Fruit fly (Drosophila melanogaster) whole organism, embryonic: Measurements from ENCODE around the gene Neto.

ENCODE experiments used
- Atf6 ChIP-seq: fragments of 200-800 bp; sonication (Bioruptor generic); IDR thresholded peaks from 2 replicates; pipeline ENCODE4 v1.3.6; 2022; ENCODE audit warnings: missing biosample characterization, missing genetic modification characterization
- CG10267 ChIP-seq: fragments of 200-800 bp; sonication (Bioruptor generic); optimal IDR thresholded peaks from 2 replicates; lab custom pipeline; 2018; ENCODE audit warnings: missing biosample characterization, mild to moderate bottlenecking, missing genetic modification characterization, moderate library complexity
- CG10979 ChIP-seq: fragments of 200-800 bp; sonication (Bioruptor generic); optimal IDR thresholded peaks from 2 replicates; lab custom pipeline; 2018; ENCODE audit warnings: missing biosample characterization, mild to moderate bottlenecking, missing genetic modification characterization, moderate library complexity
- CG12071 ChIP-seq: fragments of 200-800 bp; sonication (Bioruptor generic); optimal IDR thresholded peaks from 3 replicates; lab custom pipeline; 2018; ENCODE audit warnings: missing biosample characterization, mild to moderate bottlenecking, missing genetic modification characterization
- CG12155 ChIP-seq: fragments of 200-800 bp; sonication (Bioruptor generic); optimal IDR thresholded peaks from 3 replicates; lab custom pipeline; 2016; ENCODE audit warnings: missing biosample characterization, missing genetic modification characterization
- CG13894 ChIP-seq: fragments of 200-800 bp; sonication (Bioruptor generic); optimal IDR thresholded peaks from 3 replicates; lab custom pipeline; 2018; ENCODE audit warnings: missing biosample characterization, mild to moderate bottlenecking, missing genetic modification characterization, moderate library complexity
- CG14667 ChIP-seq: fragments of 200-800 bp; sonication (Bioruptor generic); IDR thresholded peaks from 2 replicates; pipeline ENCODE4 v1.3.6; 2022; ENCODE audit warnings: missing biosample characterization, missing genetic modification characterization
- CG17361 ChIP-seq: fragments of 200-800 bp; sonication (Bioruptor generic); IDR thresholded peaks from 3 replicates; pipeline ENCODE4 v1.3.6; 2022; ENCODE audit warnings: missing biosample characterization, missing genetic modification characterization
- CG17385 ChIP-seq: fragments of 200-800 bp; sonication (Bioruptor generic); optimal IDR thresholded peaks from 3 replicates; lab custom pipeline; 2018; ENCODE audit warnings: missing biosample characterization, mild to moderate bottlenecking, missing genetic modification characterization
- CG2129 ChIP-seq: fragments of 200-800 bp; sonication (Bioruptor generic); IDR thresholded peaks from 2 replicates; pipeline ENCODE4 v1.3.6; 2022; ENCODE audit warnings: missing biosample characterization, missing genetic modification characterization; ENCODE audit not compliant: partially characterized antibody
- CG2712 ChIP-seq: fragments of 200-800 bp; optimal IDR thresholded peaks from 3 replicates; lab custom pipeline; 2019; ENCODE audit warnings: missing biosample characterization, mild to moderate bottlenecking, missing genetic modification characterization, moderate library complexity
- CG31224 ChIP-seq: fragments of 200-800 bp; sonication (Bioruptor generic); IDR thresholded peaks from 2 replicates; pipeline ENCODE4 v1.3.6; 2022; ENCODE audit warnings: missing biosample characterization, missing genetic modification characterization
- CG42726 ChIP-seq: fragments of 200-800 bp; sonication (Bioruptor generic); IDR thresholded peaks from 2 replicates; pipeline ENCODE4 v1.3.6; 2022; ENCODE audit warnings: missing biosample characterization, missing genetic modification characterization; ENCODE audit not compliant: partially characterized antibody
- CG6175 ChIP-seq: fragments of 200-800 bp; sonication (Bioruptor generic); IDR thresholded peaks from 3 replicates; pipeline ENCODE4 v1.3.6; 2022; ENCODE audit warnings: missing biosample characterization, missing genetic modification characterization
- CG6254 ChIP-seq: fragments of 200-800 bp; sonication (Bioruptor generic); optimal IDR thresholded peaks from 3 replicates; lab custom pipeline; 2017; ENCODE audit warnings: mild to moderate bottlenecking, missing biosample characterization, missing genetic modification reagents, missing genetic modification characterization
- CG6654 ChIP-seq: fragments of 200-800 bp; sonication (Bioruptor generic); optimal IDR thresholded peaks from 2 replicates; lab custom pipeline; 2017; ENCODE audit warnings: missing biosample characterization, mild to moderate bottlenecking, missing genetic modification characterization
- CG8290 ChIP-seq, 3 experiments: fragments of 200-800 bp; sonication (Bioruptor generic); optimal IDR thresholded peaks; 2 replicates each; lab custom pipeline; 2016 to 2019; ENCODE audit warnings: missing biosample characterization in 3 of 3, missing genetic modification characterization in 3 of 3, mild to moderate bottlenecking in 2 of 3, moderate library complexity in 1 of 3
- CHES-1-like ChIP-seq: fragments of 200-800 bp; sonication (Bioruptor generic); optimal IDR thresholded peaks from 2 replicates; lab custom pipeline; 2016; ENCODE audit warnings: missing biosample characterization, missing genetic modification characterization
- D19A ChIP-seq: fragments of 200-800 bp; optimal IDR thresholded peaks from 3 replicates; lab custom pipeline; 2019; ENCODE audit warnings: missing biosample characterization, mild to moderate bottlenecking, missing genetic modification characterization, moderate library complexity
- Dip2 ChIP-seq: fragments of 200-800 bp; sonication (Bioruptor generic); IDR thresholded peaks from 2 replicates; pipeline ENCODE4 v1.3.6; 2022; ENCODE audit warnings: missing biosample characterization, missing genetic modification characterization
- HLH54F ChIP-seq: fragments of 200-800 bp; sonication (Bioruptor generic); optimal IDR thresholded peaks from 3 replicates; lab custom pipeline; 2016; ENCODE audit warnings: missing biosample characterization, missing genetic modification characterization
- Hmx ChIP-seq: fragments of 200-800 bp; sonication (Bioruptor generic); optimal IDR thresholded peaks from 2 replicates; lab custom pipeline; 2016; ENCODE audit warnings: missing biosample characterization, missing genetic modification characterization
- Kr ChIP-seq: fragments of 200-800 bp; sonication (Bioruptor generic); optimal IDR thresholded peaks from 2 replicates; lab custom pipeline; 2017; ENCODE audit warnings: missing biosample characterization, mild to moderate bottlenecking, missing genetic modification characterization
- Lim3 ChIP-seq: fragments of 200-800 bp; sonication (Bioruptor generic); IDR thresholded peaks from 2 replicates; pipeline ENCODE4 v1.3.6; 2022; ENCODE audit warnings: missing biosample characterization, missing genetic modification characterization
- Med ChIP-seq: fragments of 200-800 bp; sonication (Bioruptor generic); peaks from one replicate; lab custom pipeline; 2016; ENCODE audit warnings: missing biosample characterization, missing genetic modification characterization, mild to moderate bottlenecking, inconsistent platforms, moderate library complexity
- Rfx ChIP-seq: fragments of 200-800 bp; sonication (Bioruptor generic); IDR thresholded peaks from 2 replicates; pipeline ENCODE4 v1.3.6; 2022; ENCODE audit warnings: missing biosample characterization, missing genetic modification characterization
- Side ChIP-seq: fragments of 200-800 bp; sonication (Bioruptor generic); optimal IDR thresholded peaks from 2 replicates; lab custom pipeline; 2016; ENCODE audit warnings: missing biosample characterization, missing genetic modification characterization
- Sox102F ChIP-seq: fragments of 200-800 bp; sonication (Bioruptor generic); optimal IDR thresholded peaks from 2 replicates; lab custom pipeline; 2018; ENCODE audit warnings: missing biosample characterization, mild to moderate bottlenecking, missing genetic modification characterization, moderate library complexity
- Xrp1 ChIP-seq: fragments of 200-800 bp; sonication (Bioruptor generic); IDR thresholded peaks from 2 replicates; pipeline ENCODE4 v1.3.6; 2022; ENCODE audit warnings: missing biosample characterization, missing genetic modification characterization
- ase ChIP-seq: fragments of 200-800 bp; sonication (Bioruptor generic); IDR thresholded peaks from 3 replicates; pipeline ENCODE4 v1.3.6; 2022; ENCODE audit warnings: missing biosample characterization, missing genetic modification characterization
- cato ChIP-seq: fragments of 200-800 bp; sonication (Bioruptor generic); optimal IDR thresholded peaks from 2 replicates; lab custom pipeline; 2016; ENCODE audit warnings: missing biosample characterization, missing genetic modification characterization, borderline replicate concordance
- caup ChIP-seq: fragments of 200-800 bp; sonication (Bioruptor generic); optimal IDR thresholded peaks from 3 replicates; lab custom pipeline; 2017; ENCODE audit warnings: missing biosample characterization, mild to moderate bottlenecking, missing genetic modification characterization, moderate library complexity; ENCODE audit not compliant: severe bottlenecking
- cwo ChIP-seq: fragments of 200-800 bp; sonication (Bioruptor generic); optimal IDR thresholded peaks from 3 replicates; lab custom pipeline; 2017; ENCODE audit warnings: missing biosample characterization, missing genetic modification characterization, mild to moderate bottlenecking, moderate library complexity, missing genetic modification reagents
- dm ChIP-seq: fragments of 200-800 bp; sonication (Bioruptor generic); optimal IDR thresholded peaks from 3 replicates; lab custom pipeline; 2016; ENCODE audit warnings: missing biosample characterization, missing genetic modification characterization
- fd102C ChIP-seq: fragments of 200-800 bp; sonication (Bioruptor generic); optimal IDR thresholded peaks from 2 replicates; lab custom pipeline; 2018; ENCODE audit warnings: missing biosample characterization, mild to moderate bottlenecking, missing genetic modification characterization, moderate library complexity
- fru ChIP-seq: fragments of >200 bp; optimal IDR thresholded peaks from 2 replicates; lab custom pipeline; 2017
- kah ChIP-seq: fragments of 200-800 bp; sonication (Bioruptor generic); optimal IDR thresholded peaks from 2 replicates; lab custom pipeline; 2018; ENCODE audit warnings: missing biosample characterization, mild to moderate bottlenecking, missing genetic modification characterization
- kay ChIP-seq: fragments of 200-800 bp; sonication (Bioruptor generic); optimal IDR thresholded peaks from 2 replicates; lab custom pipeline; 2016; ENCODE audit warnings: missing biosample characterization, missing genetic modification characterization
- maf-S ChIP-seq: fragments of 200-800 bp; sonication (Bioruptor generic); optimal IDR thresholded peaks from 2 replicates; lab custom pipeline; 2016; ENCODE audit warnings: missing biosample characterization, missing genetic modification characterization
- pb ChIP-seq: fragments of 200-800 bp; sonication (Bioruptor generic); optimal IDR thresholded peaks from 3 replicates; lab custom pipeline; 2016; ENCODE audit warnings: missing biosample characterization, missing genetic modification characterization
- psq ChIP-seq: fragments of 200-800 bp; sonication (Bioruptor generic); optimal IDR thresholded peaks from 2 replicates; lab custom pipeline; 2017; ENCODE audit warnings: missing biosample characterization, missing genetic modification characterization
- ranshi ChIP-seq: fragments of 200-800 bp; sonication (Bioruptor generic); IDR thresholded peaks from 2 replicates; pipeline ENCODE4 v1.3.6; 2022; ENCODE audit warnings: missing biosample characterization, missing genetic modification characterization
- sr ChIP-seq: fragments of 200-800 bp; sonication (Bioruptor generic); IDR thresholded peaks from 3 replicates; pipeline ENCODE4 v1.3.6; 2022; ENCODE audit warnings: missing biosample characterization, missing genetic modification characterization
- stc ChIP-seq: fragments of 200-800 bp; sonication (Bioruptor generic); IDR thresholded peaks from 2 replicates; pipeline ENCODE4 v1.3.6; 2022; ENCODE audit warnings: missing biosample characterization, missing genetic modification characterization
- tna ChIP-seq: fragments of 200-800 bp; sonication (Bioruptor generic); IDR thresholded peaks from 2 replicates; pipeline ENCODE4 v1.3.6; 2022; ENCODE audit warnings: missing biosample characterization, missing genetic modification characterization; ENCODE audit not compliant: partially characterized antibody
- toy ChIP-seq: fragments of 200-800 bp; sonication (Bioruptor generic); IDR thresholded peaks from 2 replicates; pipeline ENCODE4 v1.3.6; 2022; ENCODE audit warnings: missing biosample characterization, missing genetic modification characterization
- tup ChIP-seq: fragments of 200-800 bp; sonication (Bioruptor generic); optimal IDR thresholded peaks from 2 replicates; lab custom pipeline; 2016; ENCODE audit warnings: missing biosample characterization, mild to moderate bottlenecking, missing genetic modification characterization, moderate library complexity
- wek ChIP-seq: fragments of 200-800 bp; sonication (Bioruptor generic); optimal IDR thresholded peaks from 3 replicates; lab custom pipeline; 2018; ENCODE audit warnings: missing biosample characterization, mild to moderate bottlenecking, missing genetic modification characterization, moderate library complexity

Gene Neto

dm6 chrX:13563483-13564443 is 118.1 kb downstream of the Neto start, which contains the start of the genes CG46311 and Tpst (continued):
- TF ChIP-seq cwo (GFP tag; lab: Kevin White, UChicago) (no peak), CG2712 (tag; lab: Kevin White, UChicago) (peak; percentile 43), kah (no peak), Sox102F (GFP tag; lab: Kevin White, UChicago) (peak; percentile 71), CG14667 (GFP tag; lab: Robert Waterston, UW) (peak; percentile 51), cato (GFP tag; lab: Kevin White, UChicago) (no peak), kay (GFP tag; lab: Kevin White, UChicago) (no peak), Lim3 (no peak), CG42726 (GFP tag; lab: Robert Waterston, UW) (no peak; the same call in 1 of the 2 replicates), CG17385 (GFP tag; lab: Kevin White, UChicago) (peak; percentile 96), ranshi (GFP tag; lab: Robert Waterston, UW) (no peak), Hmx (no peak), psq (GFP tag; lab: Kevin White, UChicago) (no peak), CG6175 (GFP tag; lab: Robert Waterston, UW) (peak; percentile 79; the same call in 2 of the 3 replicates), CG13894 (tag; lab: Kevin White, UChicago) (no peak), fru (lab: Kevin White, UChicago) (no peak), tna (GFP tag; lab: Robert Waterston, UW) (no peak; the same call in 1 of the 2 replicates), CG2129 (no peak), maf-S (GFP tag; lab: Kevin White, UChicago) (peak; percentile 28), CG12071 (peak; percentile 2), CG12155 (GFP tag; lab: Kevin White, UChicago) (peak; percentile 47), CG8290 (GFP tag; optimal IDR thresholded peaks at IDR 0.05; lab: Kevin White, UChicago) (peak; percentile 70), CG8290 (tag; optimal IDR thresholded peaks at IDR 0.05; lab: Kevin White, UChicago) (peak; percentile 30 to 89), CG10267 (tag; lab: Kevin White, UChicago) (peak; percentile 57), Kr (no peak), dm (GFP tag; lab: Kevin White, UChicago) (peak; percentile 63), fd102C (no peak), HLH54F (GFP tag; lab: Kevin White, UChicago) (no peak), CG31224 (GFP tag; lab: Robert Waterston, UW) (peak; percentile 36; the same call in 1 of the 2 replicates), Rfx (peak; percentile 88), wek (GFP tag; lab: Kevin White, UChicago) (no peak), Med (GFP tag; lab: Kevin White, UChicago) (peak; percentile 95), CG17361 (peak; percentile 39; the same call in 2 of the 3 replicates), tup (GFP tag; lab: Kevin White, UChicago) (no peak), caup (GFP tag; lab: Kevin White, UChicago) (peak; percentile 61), ase (GFP tag; lab: Robert Waterston, UW) (peak; percentile 73), Side (GFP tag; lab: Kevin White, UChicago) (peak; percentile 37), stc (GFP tag; lab: Robert Waterston, UW) (no peak), Dip2 (GFP tag; lab: Robert Waterston, UW) (no peak), CG6654 (GFP tag; lab: Kevin White, UChicago) (no peak), Xrp1 (peak; percentile 34; the same call in 1 of the 2 replicates), Atf6 (GFP tag; lab: Robert Waterston, UW) (no peak), CG6254 (no peak), D19A (tag; lab: Kevin White, UChicago) (no peak), CHES-1-like (peak; percentile 67), CG10979 (peak; percentile 100), pb (GFP tag; lab: Kevin White, UChicago) (no peak), sr (peak; percentile 43; the same call in 2 of the 3 replicates), toy (no peak)
